Fruit fly (Drosophila melanogaster): Measurements from ENCODE around the gene DEF8.

DEF8 gene

DNA sequence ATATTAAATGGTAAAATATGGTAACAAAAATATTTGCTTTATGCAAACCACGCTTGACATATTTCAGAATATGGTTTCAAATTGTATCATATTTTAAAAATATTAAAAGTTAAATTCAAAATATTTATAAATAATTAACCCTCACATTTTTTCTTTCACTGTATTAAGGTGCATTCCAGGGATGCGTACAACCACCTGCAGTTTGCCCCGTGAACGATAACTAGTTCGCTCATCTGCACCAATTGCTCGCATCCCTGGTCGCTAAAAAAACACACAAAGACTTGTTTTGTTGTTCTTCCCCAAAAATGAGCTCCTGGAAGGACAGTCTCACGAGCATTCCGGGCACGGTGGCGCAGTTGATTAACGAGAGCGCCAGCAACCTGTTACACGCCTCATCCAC is at the start of gene DEF8:
DEF8 (plus strand) TSS at position 229 of the 400 bp plus-strand sequence.
- TF ChIP-seq CG8478 (optimal IDR thresholded peaks at IDR 0.05), result no peak
- no peak for TF ChIP-seq psq (optimal IDR thresholded peaks at IDR 0.05)
- TF ChIP-seq pan (optimal IDR thresholded peaks at IDR 0.05), result no peak
- no peak for TF ChIP-seq Dll (optimal IDR thresholded peaks at IDR 0.05)
- no peak for TF ChIP-seq usp (GFP tag; optimal IDR thresholded peaks at IDR 0.05)
- no peak for TF ChIP-seq EcR (GFP tag; optimal IDR thresholded peaks at IDR 0.05)

DNA sequence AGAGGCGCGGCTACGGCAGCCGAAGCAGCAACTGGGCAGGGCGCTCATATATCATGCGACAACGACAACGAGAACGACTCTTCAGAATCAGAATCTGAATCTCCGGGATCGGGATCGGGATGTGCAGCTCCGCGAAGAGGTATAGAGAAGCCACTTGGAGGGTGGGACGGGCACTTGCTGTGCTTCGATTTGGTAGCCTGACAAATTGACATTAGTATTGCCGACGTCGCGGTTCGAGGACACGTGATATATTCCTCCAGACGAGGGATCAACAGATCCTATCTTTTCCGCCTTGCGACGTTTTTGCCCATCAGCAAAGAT is 49.5 kb upstream of the DEF8 start:
- TF ChIP-seq psq (optimal IDR thresholded peaks at IDR 0.05) (no peak), usp (GFP tag; optimal IDR thresholded peaks at IDR 0.05) (no peak), Dll (optimal IDR thresholded peaks at IDR 0.05) (no peak), EcR (GFP tag; optimal IDR thresholded peaks at IDR 0.05) (no peak), CG8478 (optimal IDR thresholded peaks at IDR 0.05) (no peak)

DNA sequence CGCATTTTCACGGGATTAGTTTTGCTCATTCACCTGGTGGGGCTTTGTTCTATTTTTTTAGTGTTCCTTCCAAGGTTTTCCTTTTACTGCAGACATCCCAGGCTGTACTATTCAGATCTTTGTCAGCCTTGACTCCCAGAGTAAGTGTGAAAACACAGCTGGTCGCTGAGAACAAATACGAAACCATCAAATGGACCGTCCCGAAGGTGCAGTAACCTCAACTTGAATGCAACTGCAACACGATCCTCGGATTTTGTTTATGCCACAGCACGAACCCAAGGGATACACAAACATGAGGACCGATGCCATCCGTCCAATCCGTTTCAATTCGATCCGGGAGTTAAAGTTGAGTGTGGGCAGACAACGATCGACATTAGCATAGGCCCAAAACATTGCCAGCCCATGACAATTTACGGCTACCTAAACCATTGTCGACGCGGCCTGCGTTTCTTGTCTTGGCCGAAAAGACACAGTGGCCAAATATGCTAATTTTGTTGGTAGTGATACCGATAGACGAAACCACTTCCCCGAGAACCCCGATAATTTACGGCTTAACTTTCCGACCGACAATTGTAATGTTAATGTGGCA is 48.8 kb upstream of the DEF8 start:
- TF ChIP-seq EcR (GFP tag; optimal IDR thresholded peaks at IDR 0.05), result no peak
- TF ChIP-seq CG8478 (optimal IDR thresholded peaks at IDR 0.05), result no peak
- no peak for TF ChIP-seq usp (GFP tag; optimal IDR thresholded peaks at IDR 0.05)
- no peak for TF ChIP-seq pan (optimal IDR thresholded peaks at IDR 0.05)
- TF ChIP-seq psq (optimal IDR thresholded peaks at IDR 0.05), result no peak
- no peak for TF ChIP-seq Dll (optimal IDR thresholded peaks at IDR 0.05)

DNA sequence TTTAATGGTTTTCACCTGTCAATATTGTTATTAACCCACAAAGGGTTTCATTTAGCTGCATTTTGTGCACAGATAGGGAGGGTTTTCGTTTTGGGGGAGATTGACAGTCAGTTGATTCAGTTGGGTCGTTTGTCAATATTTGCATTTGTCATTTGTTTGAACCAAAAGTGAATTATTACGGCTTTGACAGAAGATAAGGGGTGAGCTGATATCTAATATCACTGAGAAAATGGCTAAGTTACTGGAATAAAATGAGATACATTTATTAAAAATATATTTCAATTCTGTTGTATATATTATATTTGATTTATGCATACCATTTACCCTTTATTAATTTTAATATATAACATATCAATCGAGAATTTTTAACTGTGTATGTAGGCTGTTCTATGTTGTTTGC is 48.1 kb upstream of the DEF8 start:
- no peak for TF ChIP-seq psq (optimal IDR thresholded peaks at IDR 0.05)
- no peak for TF ChIP-seq Dll (optimal IDR thresholded peaks at IDR 0.05)
- no peak for TF ChIP-seq usp (GFP tag; optimal IDR thresholded peaks at IDR 0.05)
- no peak for TF ChIP-seq pan (optimal IDR thresholded peaks at IDR 0.05)
- no peak for TF ChIP-seq EcR (GFP tag; optimal IDR thresholded peaks at IDR 0.05)
- TF ChIP-seq CG8478 (optimal IDR thresholded peaks at IDR 0.05), result no peak

DNA sequence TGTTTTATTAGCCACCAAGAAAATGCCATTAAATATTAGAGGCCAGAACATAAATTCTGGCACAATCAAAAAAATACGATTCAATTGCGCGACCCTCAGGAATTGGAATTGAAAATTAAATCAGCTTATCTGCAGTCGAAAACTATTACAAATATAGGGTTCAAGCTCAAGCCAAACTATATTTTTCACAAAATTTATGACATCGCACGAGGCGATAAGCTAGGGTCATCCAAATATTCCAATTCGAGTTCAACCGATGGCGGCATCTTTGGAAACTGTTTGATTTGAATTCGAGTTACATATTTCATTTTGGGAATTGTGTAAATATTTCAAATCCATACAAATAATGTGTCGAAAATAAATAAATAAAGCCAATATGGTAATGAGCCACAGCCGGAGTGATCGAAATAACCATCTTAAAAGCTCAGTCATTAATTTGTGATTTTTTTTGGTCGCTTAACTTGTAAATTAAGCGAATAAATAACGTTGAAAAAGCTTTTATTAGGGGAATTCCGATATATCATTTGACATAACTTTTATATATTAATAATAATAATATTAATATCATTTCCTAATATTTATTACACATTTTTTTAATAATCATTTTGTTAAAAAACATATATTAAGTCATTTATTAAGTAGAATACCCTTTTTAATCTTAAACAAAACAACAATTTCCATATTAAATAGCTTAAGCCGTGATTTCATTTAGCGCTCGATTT is 46.8 kb upstream of the DEF8 start:
- no peak for TF ChIP-seq psq (optimal IDR thresholded peaks at IDR 0.05)
- no peak for TF ChIP-seq Dll (optimal IDR thresholded peaks at IDR 0.05)
- no peak for TF ChIP-seq CG8478 (optimal IDR thresholded peaks at IDR 0.05)
- TF ChIP-seq EcR (GFP tag; optimal IDR thresholded peaks at IDR 0.05), result no peak
- TF ChIP-seq usp (GFP tag; optimal IDR thresholded peaks at IDR 0.05), result no peak
- no peak for TF ChIP-seq pan (optimal IDR thresholded peaks at IDR 0.05)

DNA sequence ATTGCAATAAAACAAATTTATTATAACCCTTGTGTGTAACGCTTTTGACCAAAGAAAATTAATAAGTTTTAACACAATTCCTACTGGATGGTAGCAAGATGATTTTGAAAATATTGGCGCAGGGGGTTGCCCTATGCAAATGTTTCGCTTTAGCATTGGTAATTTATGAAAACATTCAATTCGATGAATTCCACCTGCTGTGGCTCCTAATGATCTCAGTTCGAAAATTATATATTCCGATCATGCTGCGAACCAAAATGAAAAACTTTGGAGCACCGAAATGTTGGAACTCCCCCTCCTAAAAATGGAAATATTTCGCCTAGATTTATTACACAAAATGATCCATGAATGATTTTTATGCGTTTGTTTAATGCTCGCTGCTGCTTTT is 46.3 kb upstream of the DEF8 start:
- TF ChIP-seq usp (GFP tag; optimal IDR thresholded peaks at IDR 0.05), result no peak
- no peak for TF ChIP-seq EcR (GFP tag; optimal IDR thresholded peaks at IDR 0.05)
- no peak for TF ChIP-seq psq (optimal IDR thresholded peaks at IDR 0.05)
- TF ChIP-seq Dll (optimal IDR thresholded peaks at IDR 0.05), result no peak
- TF ChIP-seq CG8478 (optimal IDR thresholded peaks at IDR 0.05), result no peak
- no peak for TF ChIP-seq pan (optimal IDR thresholded peaks at IDR 0.05)

DNA sequence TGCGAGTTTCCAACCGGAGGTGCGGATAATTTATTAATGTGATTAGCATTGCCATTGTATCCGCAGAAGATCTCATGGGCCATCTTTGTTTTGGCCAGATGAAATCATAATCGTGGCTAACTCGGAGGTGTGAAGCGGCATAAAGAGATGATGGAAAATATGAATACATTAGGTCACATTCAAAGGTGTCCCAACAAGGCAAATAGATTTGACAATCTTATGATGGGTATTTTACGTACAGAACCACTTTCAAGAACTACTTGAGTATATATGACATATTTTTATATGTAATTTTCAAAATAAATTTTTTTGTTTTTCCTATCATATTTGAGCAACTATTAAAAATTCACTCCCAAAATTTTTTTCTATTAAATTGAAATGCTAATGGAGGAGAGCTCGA is 43.6 kb upstream of the DEF8 start, which contains the start of gene CG17154:
CG17154 (plus strand) TSS at position 301 of the 400 bp plus-strand sequence.
- no peak for TF ChIP-seq psq (optimal IDR thresholded peaks at IDR 0.05)
- TF ChIP-seq CG8478 (optimal IDR thresholded peaks at IDR 0.05), result no peak
- no peak for TF ChIP-seq EcR (GFP tag; optimal IDR thresholded peaks at IDR 0.05)
- TF ChIP-seq pan (optimal IDR thresholded peaks at IDR 0.05), result no peak

DNA sequence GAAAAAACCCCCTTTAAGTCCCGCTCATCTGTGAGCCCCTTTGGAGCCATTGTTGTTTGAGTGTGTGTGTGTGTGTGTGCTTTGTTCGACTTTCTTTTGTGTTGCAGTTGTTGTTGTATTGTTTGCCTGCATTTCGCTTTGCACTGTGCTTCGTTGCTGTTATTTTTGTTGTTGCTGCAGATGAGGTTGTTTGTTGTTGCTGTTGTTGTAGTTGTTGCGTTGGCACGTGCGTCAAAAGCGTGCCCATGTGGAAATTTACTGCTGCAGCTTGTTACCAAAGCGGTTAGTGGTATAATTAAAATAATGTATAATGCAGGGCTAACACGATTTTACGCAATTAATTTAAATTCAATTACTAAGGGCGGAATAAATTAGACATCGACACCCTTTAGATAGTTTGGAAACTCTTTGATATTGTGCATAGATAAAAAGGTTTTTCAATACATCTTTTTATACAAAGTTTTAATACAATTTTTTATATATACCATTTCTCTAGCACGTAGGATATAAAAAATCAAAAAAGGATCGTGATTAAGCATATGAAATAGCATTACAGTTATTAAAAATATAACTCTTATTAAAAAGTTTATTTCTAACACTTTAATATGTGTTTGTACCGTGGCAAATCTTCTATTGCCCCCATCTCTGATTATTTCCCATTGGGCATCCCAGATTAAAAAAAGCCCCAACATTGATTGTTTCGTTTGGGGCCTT is 41.6 kb upstream of the DEF8 start:
- TF ChIP-seq Dll (optimal IDR thresholded peaks at IDR 0.05) (no peak), usp (GFP tag; optimal IDR thresholded peaks at IDR 0.05) (no peak), pan (optimal IDR thresholded peaks at IDR 0.05) (no peak), psq (optimal IDR thresholded peaks at IDR 0.05) (no peak), EcR (GFP tag; optimal IDR thresholded peaks at IDR 0.05) (no peak), CG8478 (optimal IDR thresholded peaks at IDR 0.05) (no peak)

DNA sequence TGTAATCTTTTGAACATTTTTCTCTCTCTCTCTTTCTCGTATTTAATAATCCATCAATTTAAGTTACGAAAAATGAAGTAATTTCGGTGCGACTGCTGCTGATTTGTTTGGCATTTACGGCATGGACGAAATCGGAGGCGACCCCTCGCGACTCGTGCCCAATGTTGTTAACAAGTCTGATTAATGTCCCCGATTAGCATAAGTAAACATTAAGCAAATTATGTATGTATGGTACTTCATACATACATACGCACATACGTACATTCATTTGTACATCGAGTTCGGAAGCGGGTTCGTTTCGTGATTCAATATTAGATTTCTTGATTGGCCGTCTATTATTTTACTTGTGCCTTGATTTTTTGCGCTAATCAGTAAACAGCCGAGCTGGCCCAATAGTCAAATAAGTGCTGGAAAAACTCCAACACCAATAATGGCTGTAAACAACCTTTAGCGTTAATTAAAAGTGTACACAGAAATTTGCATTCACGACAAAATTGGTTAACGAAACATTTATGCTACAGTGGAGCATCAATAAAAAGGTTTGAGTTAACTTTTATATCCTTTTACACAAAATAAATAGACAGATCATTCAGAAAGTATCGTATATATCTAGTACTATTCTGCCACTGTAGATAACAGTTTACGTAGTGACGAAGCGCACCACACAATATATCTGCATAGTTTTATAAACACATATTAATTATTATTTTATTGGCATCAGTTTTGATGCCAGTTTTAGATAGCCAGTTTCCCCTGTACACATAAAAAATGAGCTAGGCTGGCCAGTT is 40.9 kb upstream of the DEF8 start:
- TF ChIP-seq EcR (GFP tag; optimal IDR thresholded peaks at IDR 0.05) (no peak), Dll (optimal IDR thresholded peaks at IDR 0.05) (no peak), psq (optimal IDR thresholded peaks at IDR 0.05) (no peak), CG8478 (optimal IDR thresholded peaks at IDR 0.05) (no peak), pan (optimal IDR thresholded peaks at IDR 0.05) (no peak)

DNA sequence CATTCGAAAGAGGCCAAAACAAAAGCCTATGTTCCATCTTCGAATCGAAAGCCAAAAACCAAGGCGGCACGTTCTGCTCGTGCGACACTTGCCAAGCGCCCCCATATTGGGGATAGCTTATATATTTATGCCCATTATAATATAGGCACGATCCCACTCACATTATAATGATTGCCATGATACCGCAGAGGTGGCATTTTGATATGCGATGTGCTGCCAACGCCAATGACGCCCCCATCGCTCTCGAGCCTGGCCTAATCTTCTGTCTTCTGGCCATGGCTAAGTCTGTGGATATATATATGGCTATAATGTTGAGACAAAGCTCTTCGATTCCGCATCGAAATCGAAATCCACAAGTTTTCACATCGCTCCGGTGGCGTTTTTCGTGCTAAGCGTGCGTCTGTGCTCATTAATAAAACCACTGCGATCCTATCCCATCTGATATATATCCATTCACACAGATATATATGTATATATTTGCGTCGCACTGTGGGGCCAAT is 39.0 kb upstream of the DEF8 start:
- no peak for TF ChIP-seq EcR (GFP tag; optimal IDR thresholded peaks at IDR 0.05)
- no peak for TF ChIP-seq CG8478 (optimal IDR thresholded peaks at IDR 0.05)
- no peak for TF ChIP-seq pan (optimal IDR thresholded peaks at IDR 0.05)
- TF ChIP-seq usp (GFP tag; optimal IDR thresholded peaks at IDR 0.05), result no peak
- TF ChIP-seq Dll (optimal IDR thresholded peaks at IDR 0.05), result no peak
- TF ChIP-seq psq (optimal IDR thresholded peaks at IDR 0.05), result no peak

DNA sequence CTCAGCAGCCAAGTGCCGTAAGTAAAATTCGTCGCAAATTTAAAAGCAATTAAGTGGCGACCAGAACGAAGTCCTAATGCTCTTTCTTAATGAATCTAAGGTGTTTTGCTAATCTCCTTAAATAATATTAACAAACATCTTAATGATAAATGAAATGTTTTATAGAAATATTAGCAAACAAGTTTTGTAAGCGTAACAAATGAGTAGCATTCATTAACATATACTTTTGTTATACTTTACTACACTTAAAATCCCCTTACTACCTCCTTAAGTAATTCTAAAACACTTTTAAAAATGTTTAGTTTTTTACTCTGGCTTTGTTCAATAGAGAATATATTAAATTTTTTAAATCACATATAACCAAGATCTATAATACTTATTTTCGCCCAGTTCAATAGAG is 36.0 kb upstream of the DEF8 start:
- no peak for TF ChIP-seq Dll (optimal IDR thresholded peaks at IDR 0.05)
- TF ChIP-seq CG8478 (optimal IDR thresholded peaks at IDR 0.05), result no peak
- no peak for TF ChIP-seq EcR (GFP tag; optimal IDR thresholded peaks at IDR 0.05)
- no peak for TF ChIP-seq pan (optimal IDR thresholded peaks at IDR 0.05)
- no peak for TF ChIP-seq psq (optimal IDR thresholded peaks at IDR 0.05)
- TF ChIP-seq usp (GFP tag; optimal IDR thresholded peaks at IDR 0.05), result no peak

Measured in whole organism.